Fruit fly (Drosophila melanogaster): Measurements from ENCODE around the gene CG11537.

Gene CG11537

DNA sequence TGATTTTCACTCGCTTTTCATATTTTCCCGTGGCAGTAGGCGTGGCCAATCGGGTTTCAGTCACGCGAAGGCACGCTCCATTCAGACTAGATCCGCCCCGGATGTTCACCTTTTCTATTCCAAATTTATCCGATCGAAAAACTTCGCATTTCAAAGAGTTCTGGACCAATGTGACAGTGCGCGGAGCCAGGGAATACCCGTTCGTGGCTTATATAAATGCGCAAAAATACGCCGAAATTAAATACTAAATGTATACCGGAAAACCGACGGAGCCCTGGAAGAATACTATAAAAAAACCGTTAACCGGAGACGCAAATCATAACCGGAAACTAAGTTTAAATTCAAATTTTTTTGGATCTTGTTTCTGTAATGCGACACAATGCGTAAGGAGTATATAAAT, 15.7 kb downstream of the CG11537 start, which contains the start of gene promL (continued):
- TF ChIP-seq CG31365 (tag; optimal IDR thresholded peaks at IDR 0.05) (peak; percentile 37), CG1602 (GFP tag; optimal IDR thresholded peaks at IDR 0.05) (no peak), CG9817 (tag; optimal IDR thresholded peaks at IDR 0.05) (peak; percentile 46), Xbp1 (GFP tag; optimal IDR thresholded peaks at IDR 0.05) (peak; percentile 33), CG8281 (tag; optimal IDR thresholded peaks at IDR 0.05) (peak; percentile 17), sob (GFP tag; IDR thresholded peaks at IDR 0.05) (peak; percentile 47; the same call in 1 of the 2 replicates), HLH3B (GFP tag; IDR thresholded peaks at IDR 0.05) (0 out of 2 replicates have a peak, but pooled peaks have one; percentile 11), kah (GFP tag; optimal IDR thresholded peaks at IDR 0.05) (no peak), Drgx (GFP tag; IDR thresholded peaks at IDR 0.05) (no peak), CG8388 (GFP tag; optimal IDR thresholded peaks at IDR 0.05) (peak; percentile 34), bcd (GFP tag; optimal IDR thresholded peaks at IDR 0.05) (peak; percentile 79), disco-r (GFP tag; optimal IDR thresholded peaks at IDR 0.05) (peak; percentile 32), toy (GFP tag; IDR thresholded peaks at IDR 0.05) (no peak), Oaz (GFP tag; IDR thresholded peaks at IDR 0.05) (no peak), ATbp (GFP tag; optimal IDR thresholded peaks at IDR 0.05) (peak; percentile 55), Spps (tag; optimal IDR thresholded peaks at IDR 0.05) (peak; percentile 14), CG4424 (GFP tag; optimal IDR thresholded peaks at IDR 0.05) (peak; percentile 37), CG7839 (tag; optimal IDR thresholded peaks at IDR 0.05) (peak; percentile 47), amos (GFP tag; IDR thresholded peaks at IDR 0.05; ENCODE audit: partially characterized antibody) (no peak; the same call in 1 of the 2 replicates), fd96Cb (tag; optimal IDR thresholded peaks at IDR 0.05) (no peak), Myb (GFP tag; optimal IDR thresholded peaks at IDR 0.05) (peak; percentile 99), luna (GFP tag; optimal IDR thresholded peaks at IDR 0.05) (peak; percentile 15), CG31441 (GFP tag; IDR thresholded peaks at IDR 0.05) (peak; percentile 70), gt (GFP tag; IDR thresholded peaks at IDR 0.05) (no peak), CG7556 (GFP tag; optimal IDR thresholded peaks at IDR 0.05) (peak; percentile 43), CG6813 (GFP tag; optimal IDR thresholded peaks at IDR 0.05) (peak; percentile 48), CG2202 (tag; optimal IDR thresholded peaks at IDR 0.05) (peak; percentile 2), HLH54F (GFP tag; optimal IDR thresholded peaks at IDR 0.05) (peak; percentile 42), CG7357 (GFP tag; IDR thresholded peaks at IDR 0.05) (no peak), CrebB (tag; optimal IDR thresholded peaks at IDR 0.05) (peak; percentile 70), Optix (GFP tag; IDR thresholded peaks at IDR 0.05) (no peak), Mad (GFP tag; optimal IDR thresholded peaks at IDR 0.05) (peak; percentile 66), bab2 (GFP tag; optimal IDR thresholded peaks at IDR 0.05) (peak; percentile 20), tgo (GFP tag; IDR thresholded peaks at IDR 0.05) (no peak; the same call in 2 of the 3 replicates), gsb (GFP tag; IDR thresholded peaks at IDR 0.05) (no peak), Lpt (GFP tag; optimal IDR thresholded peaks at IDR 0.05) (no peak), CG1529 (GFP tag; optimal IDR thresholded peaks at IDR 0.05) (peak; percentile 7), CG12236 (GFP tag; optimal IDR thresholded peaks at IDR 0.05) (peak; percentile 6), CG13296 (GFP tag; optimal IDR thresholded peaks at IDR 0.05) (peak; percentile 76), Oli (tag; optimal IDR thresholded peaks at IDR 0.05) (peak; percentile 15), CG30431 (GFP tag; optimal IDR thresholded peaks at IDR 0.05) (no peak), gem (tag; optimal IDR thresholded peaks at IDR 0.05) (peak; percentile 39), bbx (GFP tag; IDR thresholded peaks at IDR 0.05; ENCODE audit: partially characterized antibody) (peak; percentile 72), HHEX (GFP tag; optimal IDR thresholded peaks at IDR 0.05) (peak; percentile 69), grau (tag; optimal IDR thresholded peaks at IDR 0.05) (peak; percentile 50), CG15011 (GFP tag; optimal IDR thresholded peaks at IDR 0.05) (peak; percentile 29), grn (GFP tag; optimal IDR thresholded peaks at IDR 0.05) (peak; percentile 44), NFAT (GFP tag; IDR thresholded peaks at IDR 0.05) (0 out of 2 replicates have a peak, but pooled peaks have one; percentile 5), Nf-YC (tag; optimal IDR thresholded peaks at IDR 0.05) (peak; percentile 59), CG7963 (GFP tag; IDR thresholded peaks at IDR 0.05; ENCODE audit: partially characterized antibody) (no peak), nerfin-2 (GFP tag; IDR thresholded peaks at IDR 0.05; ENCODE audit: partially characterized antibody) (no peak)

All from whole organism, embryonic.